Fruit fly (Drosophila melanogaster): Measurements from ENCODE around the gene osi.

- TF ChIP-seq net (GFP tag; optimal IDR thresholded peaks at IDR 0.05) (no peak), OdsH (GFP tag; optimal IDR thresholded peaks at IDR 0.05) (no peak), Hr39 (GFP tag; optimal IDR thresholded peaks at IDR 0.05) (no peak), Lpt (GFP tag; optimal IDR thresholded peaks at IDR 0.05) (no peak), Smox (GFP tag; optimal IDR thresholded peaks at IDR 0.05) (no peak), CG6163 (GFP tag; IDR thresholded peaks at IDR 0.05) (no peak), CG4318 (GFP tag; optimal IDR thresholded peaks at IDR 0.05) (no peak), CG11902 (GFP tag; optimal IDR thresholded peaks at IDR 0.05) (no peak)
Measured at dm6 chr2L:16889608-16890007, 1.8 kb upstream of the osi start, which contains the start of gene CG42556.
